Fruit fly (Drosophila melanogaster) whole organism, embryonic: Measurements from ENCODE around the gene prd1.

Source experiments
- B-H2 ChIP-seq: fragments of 200-800 bp; sonication (Bioruptor generic); optimal IDR thresholded peaks from 2 replicates; lab custom pipeline; 2018; ENCODE audit warnings: missing biosample characterization, mild to moderate bottlenecking, missing genetic modification characterization
- BtbVII ChIP-seq: fragments of 200-800 bp; sonication (Bioruptor generic); optimal IDR thresholded peaks from 3 replicates; lab custom pipeline; 2017; ENCODE audit warnings: missing biosample characterization, mild to moderate bottlenecking, missing genetic modification characterization
- CG10147 ChIP-seq: fragments of 200-800 bp; sonication (Bioruptor generic); optimal IDR thresholded peaks from 2 replicates; lab custom pipeline; 2019; ENCODE audit warnings: missing biosample characterization, mild to moderate bottlenecking, missing genetic modification characterization, moderate library complexity
- CG10274 ChIP-seq: fragments of 200-800 bp; sonication (Bioruptor generic); optimal IDR thresholded peaks from 3 replicates; lab custom pipeline; 2017; ENCODE audit warnings: missing biosample characterization, mild to moderate bottlenecking, missing genetic modification characterization
- CG10431 ChIP-seq: fragments of 200-800 bp; sonication (Bioruptor generic); optimal IDR thresholded peaks from 3 replicates; lab custom pipeline; 2018; ENCODE audit warnings: missing biosample characterization, mild to moderate bottlenecking, missing genetic modification characterization
- CG10543 ChIP-seq: fragments of 200-800 bp; sonication (Bioruptor generic); optimal IDR thresholded peaks from 3 replicates; lab custom pipeline; 2017; ENCODE audit warnings: missing biosample characterization, mild to moderate bottlenecking, missing genetic modification characterization, moderate library complexity
- CG13424 ChIP-seq: fragments of 200-800 bp; sonication (Bioruptor generic); optimal IDR thresholded peaks from 2 replicates; lab custom pipeline; 2019; ENCODE audit warnings: missing biosample characterization, mild to moderate bottlenecking, missing genetic modification characterization, moderate library complexity
- CG13894 ChIP-seq: fragments of 200-800 bp; sonication (Bioruptor generic); optimal IDR thresholded peaks from 3 replicates; lab custom pipeline; 2018; ENCODE audit warnings: missing biosample characterization, mild to moderate bottlenecking, missing genetic modification characterization, moderate library complexity
- CG1529 ChIP-seq: fragments of 200-800 bp; sonication (Bioruptor generic); optimal IDR thresholded peaks from 3 replicates; lab custom pipeline; 2018; ENCODE audit warnings: missing biosample characterization, missing genetic modification characterization
- CG15601 ChIP-seq: fragments of 200-800 bp; sonication (Bioruptor generic); optimal IDR thresholded peaks from 3 replicates; lab custom pipeline; 2019; ENCODE audit warnings: missing biosample characterization, mild to moderate bottlenecking, missing genetic modification characterization, moderate library complexity
- CG16863 ChIP-seq: fragments of 200-800 bp; sonication (Bioruptor generic); optimal IDR thresholded peaks from 3 replicates; lab custom pipeline; 2016; ENCODE audit warnings: missing biosample characterization, missing genetic modification characterization
- CG18599 ChIP-seq: fragments of 200-800 bp; sonication (Bioruptor generic); optimal IDR thresholded peaks from 3 replicates; lab custom pipeline; 2017; ENCODE audit warnings: missing biosample characterization, missing genetic modification characterization, mild to moderate bottlenecking, moderate library complexity, missing genetic modification reagents
- CG2199 ChIP-seq: fragments of 200-800 bp; sonication (Bioruptor generic); IDR thresholded peaks from 3 replicates; pipeline ENCODE4 v1.3.6; 2022; ENCODE audit warnings: missing biosample characterization, missing genetic modification characterization
- CG3281 ChIP-seq: fragments of 200-800 bp; sonication (Bioruptor generic); optimal IDR thresholded peaks from 3 replicates; lab custom pipeline; 2017; ENCODE audit warnings: missing biosample characterization, mild to moderate bottlenecking, missing genetic modification characterization
- CG3838 ChIP-seq: fragments of 200-800 bp; sonication (Bioruptor generic); optimal IDR thresholded peaks from 3 replicates; lab custom pipeline; 2016; ENCODE audit warnings: missing biosample characterization, missing genetic modification characterization
- CG6813 ChIP-seq: fragments of 200-800 bp; sonication (Bioruptor generic); optimal IDR thresholded peaks from 2 replicates; lab custom pipeline; 2017; ENCODE audit warnings: missing biosample characterization, missing genetic modification characterization, mild to moderate bottlenecking, moderate library complexity, missing genetic modification reagents
- CG7839 ChIP-seq: fragments of 200-800 bp; sonication (Bioruptor generic); optimal IDR thresholded peaks from 3 replicates; lab custom pipeline; 2018; ENCODE audit warnings: missing biosample characterization, mild to moderate bottlenecking, missing genetic modification characterization, moderate library complexity
- CkIIα-i1 ChIP-seq: fragments of 200-800 bp; sonication (Bioruptor generic); IDR thresholded peaks from 2 replicates; pipeline ENCODE4 v1.3.6; 2022; ENCODE audit warnings: missing biosample characterization, missing genetic modification characterization
- Deaf1 ChIP-seq: fragments of 200-800 bp; optimal IDR thresholded peaks from 3 replicates; lab custom pipeline; 2019; ENCODE audit warnings: missing biosample characterization, mild to moderate bottlenecking, missing genetic modification characterization, moderate library complexity
- Dip3 ChIP-seq: fragments of 200-800 bp; sonication (Bioruptor generic); optimal IDR thresholded peaks from 3 replicates; lab custom pipeline; 2016; ENCODE audit warnings: missing biosample characterization, missing genetic modification characterization
- HHEX ChIP-seq: fragments of 200-800 bp; sonication (Bioruptor generic); optimal IDR thresholded peaks from 3 replicates; lab custom pipeline; 2017; ENCODE audit warnings: missing biosample characterization, mild to moderate bottlenecking, missing genetic modification characterization, missing genetic modification reagents
- Hr51 ChIP-seq, 2 experiments: fragments of 200-800 bp; sonication (Bioruptor generic); optimal IDR thresholded peaks; 2 replicates in 1 of 2; 3 replicates in 1 of 2; lab custom pipeline; 2016 to 2018; ENCODE audit warnings: missing biosample characterization in 2 of 2, missing genetic modification characterization in 2 of 2, mild to moderate bottlenecking in 1 of 2, moderate library complexity in 1 of 2
- Lhr ChIP-seq: fragments of 200-800 bp; sonication (Bioruptor generic); optimal IDR thresholded peaks from 3 replicates; lab custom pipeline; 2017; ENCODE audit warnings: mild to moderate bottlenecking, missing biosample characterization, missing genetic modification reagents, missing genetic modification characterization
- Nf-YC ChIP-seq: fragments of 200-800 bp; optimal IDR thresholded peaks from 3 replicates; lab custom pipeline; 2019; ENCODE audit warnings: missing biosample characterization, mild to moderate bottlenecking, missing genetic modification characterization, moderate library complexity
- Pdp1 ChIP-seq, 2 experiments: fragments of 200-800 bp; sonication (Bioruptor generic); optimal IDR thresholded peaks; 3 replicates each; lab custom pipeline; 2016; ENCODE audit warnings: missing biosample characterization in 2 of 2, missing genetic modification characterization in 2 of 2, mild to moderate bottlenecking in 1 of 2, moderate library complexity in 1 of 2
- Rx ChIP-seq: fragments of 200-800 bp; sonication (Bioruptor generic); IDR thresholded peaks from 2 replicates; pipeline ENCODE4 v1.3.6; 2022; ENCODE audit warnings: missing biosample characterization, missing genetic modification characterization
- amos ChIP-seq: fragments of 200-800 bp; sonication (Bioruptor generic); IDR thresholded peaks from 2 replicates; pipeline ENCODE4 v1.3.6; 2022; ENCODE audit warnings: missing biosample characterization, missing genetic modification characterization; ENCODE audit not compliant: partially characterized antibody
- ato ChIP-seq: fragments of 200-800 bp; sonication (Bioruptor generic); IDR thresholded peaks from 2 replicates; pipeline ENCODE4 v1.3.6; 2022; ENCODE audit warnings: missing biosample characterization, missing genetic modification characterization; ENCODE audit not compliant: partially characterized antibody
- cas ChIP-seq: fragments of 200-800 bp; sonication (Bioruptor generic); IDR thresholded peaks from 2 replicates; pipeline ENCODE4 v1.3.6; 2022; ENCODE audit warnings: missing biosample characterization, missing genetic modification characterization
- cg ChIP-seq: fragments of 200-800 bp; sonication (Bioruptor generic); optimal IDR thresholded peaks from 3 replicates; lab custom pipeline; 2019; ENCODE audit warnings: missing biosample characterization, mild to moderate bottlenecking, missing genetic modification characterization, moderate library complexity
- da ChIP-seq: fragments of 200-800 bp; sonication (Bioruptor generic); optimal IDR thresholded peaks from 2 replicates; lab custom pipeline; 2016; ENCODE audit warnings: missing biosample characterization, missing genetic modification characterization
- grn ChIP-seq: fragments of 200-800 bp; sonication (Bioruptor generic); optimal IDR thresholded peaks from 3 replicates; lab custom pipeline; 2017; ENCODE audit warnings: missing biosample characterization, missing genetic modification characterization
- gro ChIP-seq: fragments of 200-800 bp; sonication (Bioruptor generic); optimal IDR thresholded peaks from 2 replicates; lab custom pipeline; 2016; ENCODE audit warnings: missing biosample characterization, missing genetic modification characterization
- kay ChIP-seq: fragments of 200-800 bp; sonication (Bioruptor generic); optimal IDR thresholded peaks from 2 replicates; lab custom pipeline; 2016; ENCODE audit warnings: missing biosample characterization, missing genetic modification characterization
- lab ChIP-seq: fragments of 200-800 bp; sonication (Bioruptor generic); optimal IDR thresholded peaks from 3 replicates; lab custom pipeline; 2017; ENCODE audit warnings: missing biosample characterization, missing genetic modification characterization, mild to moderate bottlenecking, moderate library complexity, missing genetic modification reagents
- lmd ChIP-seq: fragments of 200-800 bp; sonication (Bioruptor generic); IDR thresholded peaks from 2 replicates; pipeline ENCODE4 v1.3.6; 2022; ENCODE audit warnings: missing biosample characterization, missing genetic modification characterization
- maf-S ChIP-seq: fragments of 200-800 bp; sonication (Bioruptor generic); optimal IDR thresholded peaks from 2 replicates; lab custom pipeline; 2016; ENCODE audit warnings: missing biosample characterization, missing genetic modification characterization
- mirr ChIP-seq: fragments of 200-800 bp; sonication (Bioruptor generic); optimal IDR thresholded peaks from 3 replicates; lab custom pipeline; 2018; ENCODE audit warnings: missing biosample characterization, mild to moderate bottlenecking, missing genetic modification characterization
- nmo ChIP-seq: fragments of 200-800 bp; sonication (Bioruptor generic); optimal IDR thresholded peaks from 2 replicates; lab custom pipeline; 2018; ENCODE audit warnings: missing biosample characterization, mild to moderate bottlenecking, missing genetic modification characterization, moderate library complexity
- oc ChIP-seq: fragments of 200-800 bp; sonication (Bioruptor generic); optimal IDR thresholded peaks from 2 replicates; lab custom pipeline; 2018; ENCODE audit warnings: missing biosample characterization, mild to moderate bottlenecking, missing genetic modification characterization, moderate library complexity
- schlank ChIP-seq: fragments of 200-800 bp; sonication (Bioruptor generic); optimal IDR thresholded peaks from 2 replicates; lab custom pipeline; 2018; ENCODE audit warnings: missing biosample characterization, mild to moderate bottlenecking, missing genetic modification characterization
- seq ChIP-seq: fragments of 200-800 bp; sonication (Bioruptor generic); IDR thresholded peaks from 2 replicates; pipeline ENCODE4 v1.3.6; 2022; ENCODE audit warnings: missing biosample characterization, missing genetic modification characterization
- shn ChIP-seq: fragments of 200-800 bp; sonication (Bioruptor generic); optimal IDR thresholded peaks from 3 replicates; lab custom pipeline; 2016; ENCODE audit warnings: missing biosample characterization, missing genetic modification characterization
- slbo ChIP-seq: fragments of 200-800 bp; sonication (Bioruptor generic); IDR thresholded peaks from 2 replicates; pipeline ENCODE4 v1.3.6; 2022; ENCODE audit warnings: missing biosample characterization, missing genetic modification characterization
- sug ChIP-seq: fragments of 200-800 bp; optimal IDR thresholded peaks from 2 replicates; lab custom pipeline; 2019; ENCODE audit warnings: missing biosample characterization, mild to moderate bottlenecking, missing genetic modification characterization, moderate library complexity
- zen ChIP-seq: fragments of 200-800 bp; sonication (Bioruptor generic); optimal IDR thresholded peaks from 3 replicates; lab custom pipeline; 2018; ENCODE audit warnings: missing biosample characterization, mild to moderate bottlenecking, missing genetic modification characterization, moderate library complexity

The prd1 gene

dm6 chr3R:11818930-11819639 is 32.3 kb upstream of the prd1 start, which contains the start of the genes COX5A and glo (continued):
- peak; percentile 71 to 81 for TF ChIP-seq Hr51 (GFP tag; optimal IDR thresholded peaks at IDR 0.05; lab: Kevin White, UChicago)
- TF ChIP-seq lmd = peak; percentile 68
- peak; percentile 70 for TF ChIP-seq sug (tag; lab: Kevin White, UChicago)
- no peak for TF ChIP-seq CG6813 (GFP tag; lab: Kevin White, UChicago)
- peak; percentile 80 for TF ChIP-seq CG16863 (GFP tag; lab: Kevin White, UChicago)
- TF ChIP-seq CG10147 (GFP tag; lab: Kevin White, UChicago) = peak; percentile 72
- peak; percentile 77 for TF ChIP-seq Dip3 (GFP tag; lab: Kevin White, UChicago)
- TF ChIP-seq cas (GFP tag; lab: Robert Waterston, UW) = peak; percentile 70
- peak; percentile 77 for TF ChIP-seq shn (GFP tag; lab: Kevin White, UChicago)
- peak; percentile 27 for TF ChIP-seq CG3838 (GFP tag; lab: Kevin White, UChicago)
- TF ChIP-seq amos (GFP tag; lab: Robert Waterston, UW) = peak; percentile 20; the same call in 1 of the 2 replicates
- TF ChIP-seq nmo (GFP tag; lab: Kevin White, UChicago) = peak; percentile 85
- TF ChIP-seq BtbVII (GFP tag; lab: Kevin White, UChicago) = no peak
- TF ChIP-seq maf-S (GFP tag; lab: Kevin White, UChicago) = peak; percentile 83
- TF ChIP-seq da (GFP tag; lab: Kevin White, UChicago) = peak; percentile 44
- peak; percentile 76 for TF ChIP-seq CG15601 (tag; lab: Kevin White, UChicago)
- peak; percentile 46; the same call in 1 of the 2 replicates for TF ChIP-seq Rx (GFP tag; lab: Robert Waterston, UW)
- TF ChIP-seq CG13424 (tag; lab: Kevin White, UChicago) = peak; percentile 82
- no peak for TF ChIP-seq ato (GFP tag; lab: Robert Waterston, UW)
- TF ChIP-seq Lhr = peak; percentile 65
- peak; percentile 44 for TF ChIP-seq CG10431 (GFP tag; lab: Kevin White, UChicago)
- TF ChIP-seq cg (GFP tag; lab: Kevin White, UChicago) = no peak
- peak; percentile 9 for TF ChIP-seq CG10274 (GFP tag; lab: Kevin White, UChicago)
- TF ChIP-seq CG7839 (tag; lab: Kevin White, UChicago) = peak; percentile 76
- TF ChIP-seq zen (tag; lab: Kevin White, UChicago) = peak; percentile 74

DNA sequence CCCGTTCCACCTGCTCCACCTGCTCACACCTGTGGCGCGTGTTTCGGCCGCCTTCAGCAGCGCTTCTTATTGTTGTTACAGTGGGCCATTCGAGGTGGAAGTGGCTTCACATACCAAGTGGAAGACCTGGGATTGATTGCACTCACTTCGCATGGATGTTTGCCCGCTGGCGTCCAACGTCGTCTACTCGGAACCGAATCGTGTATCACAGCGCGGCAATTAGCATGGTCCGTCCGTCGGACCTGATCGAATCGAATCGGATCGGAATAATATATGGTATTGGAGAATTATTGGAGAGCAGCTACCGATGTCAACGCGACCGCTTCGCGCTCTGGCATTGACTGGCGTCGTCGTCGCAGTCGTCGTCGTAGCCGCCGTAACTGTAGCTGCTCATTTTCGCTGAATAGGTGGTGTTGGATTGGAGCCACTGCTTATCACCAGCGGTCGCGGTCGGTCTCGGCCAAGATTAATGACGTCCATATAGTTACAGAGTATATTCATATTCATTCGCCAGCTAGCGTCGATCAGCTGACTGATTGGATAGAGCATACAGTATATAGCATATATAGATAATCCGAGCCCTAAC is 26.2 kb upstream of the prd1 start, which contains the start of gene ClC-a:
TSS of gene ClC-a (minus strand) at position 327 of the 586 bp plus-strand sequence.
- no peak for TF ChIP-seq CG1529 (GFP tag; lab: Kevin White, UChicago)
- peak; percentile 14 for TF ChIP-seq CG3281
- TF ChIP-seq Nf-YC (tag; lab: Kevin White, UChicago) = peak; percentile 3
- peak; percentile 8 for TF ChIP-seq B-H2 (GFP tag; lab: Kevin White, UChicago)
- peak; percentile 8 for TF ChIP-seq CG18599
- peak in 1 of 2 experiments; percentile 27 for TF ChIP-seq Pdp1 (GFP tag; optimal IDR thresholded peaks at IDR 0.05; lab: Kevin White, UChicago)
- TF ChIP-seq kay (GFP tag; lab: Kevin White, UChicago) = no peak
- TF ChIP-seq HHEX (GFP tag; lab: Kevin White, UChicago) = peak; percentile 21
- TF ChIP-seq grn (GFP tag; lab: Kevin White, UChicago) = peak; percentile 20
- peak; percentile 23 for TF ChIP-seq BtbVII (GFP tag; lab: Kevin White, UChicago)
- TF ChIP-seq mirr (GFP tag; lab: Kevin White, UChicago) = peak; percentile 54
- peak; percentile 33 for TF ChIP-seq schlank (tag; lab: Kevin White, UChicago)
- TF ChIP-seq gro (GFP tag; lab: Kevin White, UChicago) = no peak
- TF ChIP-seq CkIIα-i1 (GFP tag; lab: Robert Waterston, UW) = no peak
- 0 out of 2 replicates have a peak, but pooled peaks have one; percentile 3 for TF ChIP-seq slbo (GFP tag; lab: Robert Waterston, UW)
- TF ChIP-seq seq (GFP tag; lab: Robert Waterston, UW) = peak; percentile 29; the same call in 1 of the 2 replicates
- peak; percentile 94 for TF ChIP-seq CG13894 (tag; lab: Kevin White, UChicago)
- 0 out of 3 replicates have a peak, but pooled peaks have one; percentile 37 for TF ChIP-seq CG2199 (GFP tag; lab: Robert Waterston, UW)
- TF ChIP-seq CG10543 = peak; percentile 76
- TF ChIP-seq lab = peak; percentile 54
- TF ChIP-seq oc (tag; lab: Kevin White, UChicago) = no peak
- no peak for TF ChIP-seq cas (GFP tag; lab: Robert Waterston, UW)
- TF ChIP-seq Deaf1 (tag; lab: Kevin White, UChicago) = peak; percentile 87
